Fruit fly (Drosophila melanogaster): ENCODE results near the gene PolE1.
A peak's percentile ranks its signal among the peaks of the same experiment; 100 is the strongest.

Gene PolE1

dm6 chr3R:23359420-23359819 lies 11.5 kb downstream of the PolE1 start:
- TF ChIP-seq CG8478 (optimal IDR thresholded peaks at IDR 0.05) (peak; percentile 7), hbn (GFP tag; IDR thresholded peaks at IDR 0.05; ENCODE audit: partially characterized antibody) (0 out of 2 replicates have a peak, but pooled peaks have one; percentile 21), Med (GFP tag) (peak; percentile 71), CG11085 (GFP tag; IDR thresholded peaks at IDR 0.05) (no peak), H15 (GFP tag; IDR thresholded peaks at IDR 0.05) (no peak), Ets65A (GFP tag) (peak; percentile 78)

- TF ChIP-seq CG16779 (GFP tag; IDR thresholded peaks at IDR 0.05) (0 out of 2 replicates have a peak, but pooled peaks have one; percentile 19), Ets65A (GFP tag) (peak; percentile 16), cg (GFP tag; optimal IDR thresholded peaks at IDR 0.05) (no peak), sens (GFP tag) (peak; percentile 46), fd64A (GFP tag; optimal IDR thresholded peaks at IDR 0.05) (no peak)
These were observed 12.4 kb downstream of the PolE1 start for dm6 chr3R:23360356-23360755.

- TF ChIP-seq bab2 (GFP tag; optimal IDR thresholded peaks at IDR 0.05) (peak; percentile 9), Dip3 (GFP tag; optimal IDR thresholded peaks at IDR 0.05) (peak; percentile 7), Taf1 (GFP tag; IDR thresholded peaks at IDR 0.05) (no peak; the same call in 1 of the 2 replicates), NC2β (GFP tag; optimal IDR thresholded peaks at IDR 0.05) (no peak), CG13123 (GFP tag; optimal IDR thresholded peaks at IDR 0.05) (no peak), CG2199 (GFP tag; IDR thresholded peaks at IDR 0.05) (no peak), Abd-B (GFP tag; optimal IDR thresholded peaks at IDR 0.05) (peak; percentile 30), PHDP (tag; optimal IDR thresholded peaks at IDR 0.05) (peak; percentile 43), CG6654 (GFP tag; optimal IDR thresholded peaks at IDR 0.05) (no peak), corto (GFP tag; optimal IDR thresholded peaks at IDR 0.05) (no peak), CG8478 (optimal IDR thresholded peaks at IDR 0.05) (no peak), Med (GFP tag) (peak; percentile 84), CG5180 (GFP tag; optimal IDR thresholded peaks at IDR 0.05) (no peak), Elba2 (GFP tag; optimal IDR thresholded peaks at IDR 0.05) (no peak), CG7556 (GFP tag; optimal IDR thresholded peaks at IDR 0.05) (no peak), ems (GFP tag; optimal IDR thresholded peaks at IDR 0.05) (no peak), CG15514 (GFP tag; optimal IDR thresholded peaks at IDR 0.05) (peak; percentile 3), CG11247 (GFP tag; IDR thresholded peaks at IDR 0.05) (no peak), Gsc (GFP tag; IDR thresholded peaks at IDR 0.05) (no peak), Xbp1 (GFP tag; optimal IDR thresholded peaks at IDR 0.05) (peak; percentile 10), ac (GFP tag; optimal IDR thresholded peaks at IDR 0.05) (no peak), CG7745 (tag; optimal IDR thresholded peaks at IDR 0.05) (no peak), CG3995 (GFP tag; optimal IDR thresholded peaks at IDR 0.05) (no peak), sug (tag; optimal IDR thresholded peaks at IDR 0.05) (no peak), B-H2 (GFP tag; optimal IDR thresholded peaks at IDR 0.05) (no peak), BEAF-32 (GFP tag; optimal IDR thresholded peaks at IDR 0.05) (no peak), CG8924 (tag; optimal IDR thresholded peaks at IDR 0.05) (peak; percentile 32), otp (GFP tag; IDR thresholded peaks at IDR 0.05) (no peak), Meics (GFP tag; optimal IDR thresholded peaks at IDR 0.05) (peak; percentile 53), lmd (GFP tag; IDR thresholded peaks at IDR 0.05) (peak; percentile 52), NfI (GFP tag; optimal IDR thresholded peaks at IDR 0.05) (no peak), cwo (GFP tag; optimal IDR thresholded peaks at IDR 0.05) (peak; percentile 43), CG8944 (GFP tag; optimal IDR thresholded peaks at IDR 0.05) (no peak), CG12219 (GFP tag; optimal IDR thresholded peaks at IDR 0.05) (no peak), Optix (GFP tag; IDR thresholded peaks at IDR 0.05) (no peak), sens (GFP tag) (peak; percentile 79), CG31224 (GFP tag; IDR thresholded peaks at IDR 0.05) (no peak), Doc3 (GFP tag; IDR thresholded peaks at IDR 0.05; ENCODE audit: partially characterized antibody) (no peak), gsb (GFP tag; IDR thresholded peaks at IDR 0.05) (no peak), NK7.1 (GFP tag; optimal IDR thresholded peaks at IDR 0.05) (no peak)
These were observed 15.7 kb downstream of the PolE1 start, which contains the start of gene CG4408 for dm6 chr3R:23363515-23364124. Gene CG4408 (minus strand): TSS chr3R:23363574.
